Worm (Caenorhabditis elegans): ENCODE measurements around the gene srh-122.

The srh-122 gene

ce11 chrV:15327745-15328447, 49.9 kb downstream of the srh-122 start, which contains the start of gene ZK1037.6:
TSS of gene ZK1037.6 (minus strand) at chrV:15327795.
- TF ChIP-seq egl-43 (GFP tag; IDR thresholded peaks at IDR 0.05) = no peak
- TF ChIP-seq daf-16 (GFP tag; optimal IDR thresholded peaks at IDR 0.05) = no peak
- peak; percentile 15 for TF ChIP-seq daf-16 (tag; optimal IDR thresholded peaks at IDR 0.05)
- TF ChIP-seq nhr-28 (tag; optimal IDR thresholded peaks at IDR 0.05) = peak; percentile 0
- no peak for TF ChIP-seq ceh-82 (tag; optimal IDR thresholded peaks at IDR 0.05)
- TF ChIP-seq pqm-1 (tag; optimal IDR thresholded peaks at IDR 0.05) = peak; percentile 9
- TF ChIP-seq zip-11 (GFP tag; IDR thresholded peaks at IDR 0.05) = no peak
- TF ChIP-seq F44E2.7 (GFP tag; IDR thresholded peaks at IDR 0.05) = no peak
- no peak for TF ChIP-seq mxl-3 (GFP tag; optimal IDR thresholded peaks at IDR 0.05)

Data from whole organism, L4 larva.